Worm (Caenorhabditis elegans): ENCODE measurements around the gene nep-17.

nep-17 gene

DNA sequence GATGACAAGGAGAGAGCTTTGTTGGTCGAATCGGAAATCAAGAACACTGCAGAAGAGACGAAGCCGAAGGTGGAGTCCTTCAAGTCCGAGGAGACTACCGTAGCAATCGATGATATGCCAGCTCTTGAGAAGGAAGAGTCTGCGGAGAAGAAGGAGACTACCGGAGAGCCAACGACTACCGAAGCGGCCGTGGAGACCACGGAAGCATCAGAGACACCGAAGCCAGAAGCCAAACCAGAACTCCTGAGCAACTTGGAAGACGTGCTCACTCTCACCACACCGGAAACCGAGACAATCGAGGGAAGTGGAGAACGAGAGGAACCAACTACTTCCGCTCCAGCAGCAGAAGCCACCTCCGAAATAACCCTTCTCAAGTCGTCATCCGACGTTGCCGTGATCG is 23.5 kb upstream of the nep-17 start:
- TF ChIP-seq ref-2 (tag; optimal IDR thresholded peaks at IDR 0.05) (no peak), dve-1 (tag; optimal IDR thresholded peaks at IDR 0.05) (no peak), nhr-11 (tag; optimal IDR thresholded peaks at IDR 0.05) (no peak), sdc-2 (tag; optimal IDR thresholded peaks at IDR 0.05) (no peak), pha-4 (tag; optimal IDR thresholded peaks at IDR 0.05) (no peak), K02D7.2 (tag; optimal IDR thresholded peaks at IDR 0.05) (no peak), unc-42 (tag; optimal IDR thresholded peaks at IDR 0.05) (no peak), ahr-1 (tag; optimal IDR thresholded peaks at IDR 0.05) (no peak), zip-5 (tag; optimal IDR thresholded peaks at IDR 0.05) (no peak), unc-86 (tag; optimal IDR thresholded peaks at IDR 0.05) (no peak), fkh-10 (GFP tag; optimal IDR thresholded peaks at IDR 0.05) (no peak), C08G9.2 (tag; optimal IDR thresholded peaks at IDR 0.05) (no peak)

DNA sequence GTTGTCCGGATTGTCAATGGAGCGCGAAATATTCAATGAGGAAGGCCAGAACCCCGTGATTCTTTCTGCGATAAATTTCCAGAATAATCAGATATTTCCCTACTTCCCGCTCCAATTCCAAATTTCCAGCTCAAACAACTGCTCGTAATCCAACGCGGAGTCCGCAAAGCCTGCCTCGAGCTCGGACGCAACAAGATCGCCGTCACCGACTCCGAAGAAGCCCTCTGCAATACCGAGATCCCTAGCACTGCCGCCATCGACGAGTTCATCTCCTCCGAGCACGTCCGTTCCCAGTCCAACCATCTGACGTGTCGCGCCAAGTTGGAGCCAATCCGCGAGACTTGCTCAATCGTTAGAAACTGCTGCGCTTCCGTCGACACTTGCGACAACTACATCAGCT is 22.5 kb upstream of the nep-17 start:
- TF ChIP-seq ceh-24 (tag; optimal IDR thresholded peaks at IDR 0.05) = no peak
- no peak for TF ChIP-seq tbx-2 (tag; optimal IDR thresholded peaks at IDR 0.05)
- no peak for TF ChIP-seq nhr-11 (tag; optimal IDR thresholded peaks at IDR 0.05)
- TF ChIP-seq dve-1 (tag; optimal IDR thresholded peaks at IDR 0.05) = no peak
- no peak for TF ChIP-seq K09A11.1 (tag; optimal IDR thresholded peaks at IDR 0.05; ENCODE audit: insufficient read depth)
- TF ChIP-seq madf-2 (tag; optimal IDR thresholded peaks at IDR 0.05) = no peak
- TF ChIP-seq unc-55 (GFP tag; optimal IDR thresholded peaks at IDR 0.05) = no peak
- no peak for TF ChIP-seq C38D4.7 (GFP tag; optimal IDR thresholded peaks at IDR 0.05)

DNA sequence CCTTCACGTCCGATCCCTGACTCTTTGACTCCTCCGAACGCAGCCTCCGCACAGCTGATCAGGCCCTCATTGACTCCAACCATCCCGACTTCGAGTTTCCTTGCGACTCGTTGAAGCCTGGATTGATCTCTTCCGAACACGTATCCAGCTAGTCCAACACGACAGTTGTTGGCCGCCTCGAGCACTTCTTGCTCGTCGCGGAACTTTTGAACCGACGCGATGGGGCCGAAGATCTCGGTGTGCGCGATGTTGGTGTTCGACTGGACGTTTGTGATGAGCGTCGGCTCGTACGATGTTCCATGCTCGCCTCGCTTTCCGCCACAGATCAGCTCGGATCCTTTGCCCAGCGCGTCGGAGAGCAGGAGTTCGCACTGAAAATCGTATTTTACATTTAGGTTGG is 20.1 kb upstream of the nep-17 start:
- no peak for TF ChIP-seq ceh-30 (tag; optimal IDR thresholded peaks at IDR 0.05)
- no peak for TF ChIP-seq C08G9.2 (tag; optimal IDR thresholded peaks at IDR 0.05)
- TF ChIP-seq gmeb-2 (tag; optimal IDR thresholded peaks at IDR 0.05) = no peak
- TF ChIP-seq ceh-31 (tag; optimal IDR thresholded peaks at IDR 0.05) = no peak
- TF ChIP-seq ama-1 (optimal IDR thresholded peaks at IDR 0.05) = no peak
- TF ChIP-seq pha-4 (tag; optimal IDR thresholded peaks at IDR 0.05) = no peak
- TF ChIP-seq ceh-22 (tag; optimal IDR thresholded peaks at IDR 0.05) = no peak
- no peak for TF ChIP-seq pat-9 (tag; optimal IDR thresholded peaks at IDR 0.05)
- no peak for TF ChIP-seq hlh-13 (GFP tag; optimal IDR thresholded peaks at IDR 0.05)
- TF ChIP-seq hlh-6 (tag; optimal IDR thresholded peaks at IDR 0.05) = no peak
- TF ChIP-seq fax-1 (tag; optimal IDR thresholded peaks at IDR 0.05) = no peak

DNA sequence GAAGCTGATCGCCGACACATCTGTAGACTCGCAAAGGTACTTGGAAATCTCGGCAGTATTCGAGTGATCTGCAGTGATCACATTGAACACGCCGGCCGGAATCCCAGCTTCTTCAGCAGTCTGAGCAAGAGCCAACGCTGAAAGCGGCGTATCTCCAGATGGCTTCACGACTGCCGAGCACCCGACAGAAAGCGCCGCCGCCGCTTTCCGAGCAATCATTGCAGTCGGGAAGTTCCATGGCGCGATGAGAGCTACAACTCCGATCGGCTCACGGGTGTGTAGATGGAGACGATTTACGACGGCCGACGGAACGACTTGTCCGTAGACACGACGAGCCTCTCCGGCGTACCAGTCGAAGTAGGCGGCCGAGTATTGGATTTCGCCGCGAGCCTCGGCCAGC is 17.7 kb upstream of the nep-17 start:
- TF ChIP-seq syd-9 (tag; optimal IDR thresholded peaks at IDR 0.05) (no peak), hlh-6 (tag; optimal IDR thresholded peaks at IDR 0.05) (no peak), pag-3 (tag; optimal IDR thresholded peaks at IDR 0.05; ENCODE audit: borderline replicate concordance) (no peak), nfya-1 (tag; optimal IDR thresholded peaks at IDR 0.05) (no peak), ceh-31 (tag; optimal IDR thresholded peaks at IDR 0.05) (no peak), fkh-10 (GFP tag; optimal IDR thresholded peaks at IDR 0.05) (no peak), ceh-48 (tag; optimal IDR thresholded peaks at IDR 0.05) (no peak), hlh-13 (GFP tag; optimal IDR thresholded peaks at IDR 0.05) (no peak), ttx-3 (tag; optimal IDR thresholded peaks at IDR 0.05) (no peak)

DNA sequence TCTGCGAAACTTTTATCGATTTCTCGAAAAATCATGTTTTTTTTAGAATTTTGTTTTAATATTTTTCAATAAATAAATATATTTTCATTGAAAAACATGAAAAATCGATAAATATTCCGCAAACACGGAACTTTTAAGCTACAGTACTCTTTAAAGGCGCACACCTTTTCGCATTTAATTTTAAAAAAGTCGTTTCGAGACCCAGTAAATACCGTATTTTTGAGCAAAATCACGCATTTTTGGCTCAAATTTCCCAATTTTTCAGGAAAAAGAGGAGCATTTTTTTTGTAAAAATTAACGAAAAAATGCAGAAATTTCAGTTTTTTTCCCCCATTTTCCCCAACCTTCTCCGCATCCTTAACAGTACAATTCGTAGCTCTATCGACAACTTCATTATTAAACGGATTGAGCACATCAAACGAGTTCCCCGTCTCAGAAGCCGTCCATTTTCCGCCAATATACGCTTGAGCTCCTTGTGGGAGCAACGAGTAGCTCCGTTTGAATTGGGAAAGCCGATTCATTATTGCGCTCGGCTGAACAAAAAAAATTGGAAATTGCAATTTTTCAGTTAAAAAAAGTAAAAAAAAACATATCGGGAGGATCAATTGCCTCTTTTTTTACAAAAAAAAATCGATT is 16.2 kb upstream of the nep-17 start, which contains the start of gene alh-7:
TSS of gene alh-7 (minus strand) at position 533 of the 636 bp plus-strand sequence.
- TF ChIP-seq fax-1 (tag; optimal IDR thresholded peaks at IDR 0.05) = no peak
- TF ChIP-seq ceh-30 (tag; optimal IDR thresholded peaks at IDR 0.05) = no peak
- no peak for TF ChIP-seq odd-2 (tag; optimal IDR thresholded peaks at IDR 0.05)
- TF ChIP-seq madf-2 (tag; optimal IDR thresholded peaks at IDR 0.05) = no peak
- no peak for TF ChIP-seq unc-86 (tag; optimal IDR thresholded peaks at IDR 0.05)
- TF ChIP-seq nhr-232 (tag; optimal IDR thresholded peaks at IDR 0.05) = no peak
- TF ChIP-seq eyg-1 (tag; optimal IDR thresholded peaks at IDR 0.05) = no peak
- no peak for TF ChIP-seq ceh-19 (GFP tag; optimal IDR thresholded peaks at IDR 0.05)
- no peak for TF ChIP-seq pat-9 (tag; optimal IDR thresholded peaks at IDR 0.05)
- TF ChIP-seq pha-4 (tag; optimal IDR thresholded peaks at IDR 0.05) = no peak
- no peak for TF ChIP-seq hlh-6 (tag; optimal IDR thresholded peaks at IDR 0.05)
- no peak for TF ChIP-seq dve-1 (tag; optimal IDR thresholded peaks at IDR 0.05)
- TF ChIP-seq ztf-16 (tag; optimal IDR thresholded peaks at IDR 0.05) = no peak
